Worm (Caenorhabditis elegans): Measurements from ENCODE around the gene ZK892.5.
A peak's percentile ranks its signal among the peaks of the same experiment; 100 is the strongest.

The ZK892.5 gene

DNA sequence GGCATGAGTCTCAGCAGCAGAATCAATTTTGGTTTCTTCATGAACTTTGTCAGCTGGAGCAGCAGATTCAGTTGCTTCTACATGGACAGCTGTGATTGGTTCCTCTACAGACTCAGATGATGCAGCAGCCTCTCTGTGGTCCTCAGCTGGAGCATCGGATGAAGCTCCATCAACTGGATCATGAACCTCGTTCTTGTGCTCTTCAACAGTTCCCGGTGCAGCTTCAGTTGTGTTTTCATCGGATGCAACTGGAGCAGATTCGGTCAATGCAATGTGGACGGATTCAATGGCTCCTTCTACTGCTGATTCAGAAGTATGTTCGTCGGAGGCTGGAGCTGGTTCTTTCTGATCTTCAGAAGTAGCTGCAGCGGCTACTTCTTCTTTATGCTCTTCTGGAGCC lies 6.4 kb downstream of the ZK892.5 start:
- TF ChIP-seq unc-62 (GFP tag; optimal IDR thresholded peaks at IDR 0.05 in 1 of 2): peak in 1 of 2 experiments; percentile 72
- no peak for TF ChIP-seq unc-62 (tag; optimal IDR thresholded peaks at IDR 0.05)
- TF ChIP-seq ctbp-1 (GFP tag; IDR thresholded peaks at IDR 0.05): no peak
- TF ChIP-seq attf-4 (tag; optimal IDR thresholded peaks at IDR 0.05): no peak
- no peak for TF ChIP-seq madf-5 (GFP tag; IDR thresholded peaks at IDR 0.05)

DNA sequence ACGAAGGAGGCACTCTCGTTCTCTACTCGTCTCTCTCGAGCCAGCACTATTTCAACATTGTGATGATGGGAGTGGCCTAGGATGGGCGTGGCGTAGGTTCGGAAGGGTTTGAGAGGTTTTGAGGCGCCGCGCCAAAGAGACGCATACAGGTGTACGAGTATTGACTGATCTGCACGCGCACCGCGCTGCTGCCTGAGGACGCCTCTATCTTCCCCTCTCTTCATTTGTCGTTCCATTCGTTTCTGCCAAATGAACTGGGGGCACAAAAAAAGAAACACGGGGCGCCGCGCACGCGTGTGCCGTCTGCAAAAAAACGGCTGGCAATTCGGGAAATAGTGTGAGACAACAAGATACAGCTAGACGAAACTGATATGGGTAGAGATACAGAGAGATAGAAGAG lies 8.0 kb downstream of the ZK892.5 start, which contains the start of gene lec-2:
TSS of gene lec-2 (minus strand) at position 171 of the 400 bp plus-strand sequence.
- no peak for TF ChIP-seq lin-39 (tag; optimal IDR thresholded peaks at IDR 0.05)
- no peak for TF ChIP-seq snpc-4 (tag; optimal IDR thresholded peaks at IDR 0.05)
- TF ChIP-seq madf-9 (GFP tag; conservative IDR thresholded peaks at IDR 0.05): no peak
- TF ChIP-seq daf-19 (GFP tag; conservative IDR thresholded peaks at IDR 0.05): no peak
- no peak for TF ChIP-seq nhr-41 (GFP tag; IDR thresholded peaks at IDR 0.05)
- TF ChIP-seq nhr-10 (tag; optimal IDR thresholded peaks at IDR 0.05): no peak
- no peak for TF ChIP-seq arid-1 (GFP tag; conservative IDR thresholded peaks at IDR 0.05)
- 0 out of 2 replicates have a peak, but pooled peaks have one; percentile 34 for TF ChIP-seq ceh-20 (GFP tag; IDR thresholded peaks at IDR 0.05)
- TF ChIP-seq mxl-2 (GFP tag; conservative IDR thresholded peaks at IDR 0.05): no peak
- no peak for TF ChIP-seq dpl-1 (GFP tag; optimal IDR thresholded peaks at IDR 0.05)
- no peak for TF ChIP-seq F37D6.2 (tag; optimal IDR thresholded peaks at IDR 0.05)
- no peak for TF ChIP-seq ztf-7 (tag; optimal IDR thresholded peaks at IDR 0.05)
- no peak for TF ChIP-seq lir-3 (tag; optimal IDR thresholded peaks at IDR 0.05)
- no peak for TF ChIP-seq ztf-11 (tag; optimal IDR thresholded peaks at IDR 0.05)
- TF ChIP-seq dmd-9 (GFP tag; IDR thresholded peaks at IDR 0.05): no peak
- TF ChIP-seq sdz-12 (GFP tag; optimal IDR thresholded peaks at IDR 0.05): no peak
- 0 out of 2 replicates have a peak, but pooled peaks have one; percentile 14 for TF ChIP-seq D1046.2 (GFP tag; IDR thresholded peaks at IDR 0.05)
- TF ChIP-seq dve-1 (tag; optimal IDR thresholded peaks at IDR 0.05; ENCODE audit: insufficient read depth): peak; percentile 10
- no peak for TF ChIP-seq nhr-111 (GFP tag; optimal IDR thresholded peaks at IDR 0.05)
- TF ChIP-seq R02D3.7 (tag; optimal IDR thresholded peaks at IDR 0.05): no peak
- no peak for TF ChIP-seq lin-15B (tag; optimal IDR thresholded peaks at IDR 0.05)
- TF ChIP-seq nhr-11 (tag; optimal IDR thresholded peaks at IDR 0.05): peak; percentile 65
- TF ChIP-seq dmd-6 (GFP tag; IDR thresholded peaks at IDR 0.05): peak; percentile 56
- TF ChIP-seq T26A8.4 (GFP tag; IDR thresholded peaks at IDR 0.05): no peak
- peak; percentile 55 for TF ChIP-seq hlh-11 (tag; optimal IDR thresholded peaks at IDR 0.05)
- no peak for TF ChIP-seq mdt-29 (GFP tag; IDR thresholded peaks at IDR 0.05)
- no peak for TF ChIP-seq F26F4.8 (GFP tag; conservative IDR thresholded peaks at IDR 0.05)
- TF ChIP-seq aha-1 (tag): peak; percentile 84
- TF ChIP-seq nhr-28 (tag; optimal IDR thresholded peaks at IDR 0.05): peak; percentile 42
- TF ChIP-seq mxl-3 (GFP tag; optimal IDR thresholded peaks at IDR 0.05): peak; percentile 91
- TF ChIP-seq ama-1 (optimal IDR thresholded peaks at IDR 0.05): no peak
- TF ChIP-seq lin-1 (GFP tag; IDR thresholded peaks at IDR 0.05): no peak
- no peak for TF ChIP-seq lin-38 (GFP tag; IDR thresholded peaks at IDR 0.05)
- TF ChIP-seq daf-8 (GFP tag; IDR thresholded peaks at IDR 0.05): no peak
- peak; percentile 15 for TF ChIP-seq egl-27 (tag; optimal IDR thresholded peaks at IDR 0.05)
- TF ChIP-seq hif-1 (tag; optimal IDR thresholded peaks at IDR 0.05): no peak
- peak; percentile 29 to 80 for TF ChIP-seq mdl-1 (tag; optimal IDR thresholded peaks at IDR 0.05)
- TF ChIP-seq pqm-1 (tag; optimal IDR thresholded peaks at IDR 0.05): no peak
- TF ChIP-seq gei-8 (GFP tag; optimal IDR thresholded peaks at IDR 0.05): peak; percentile 65
- TF ChIP-seq dmd-8 (GFP tag; IDR thresholded peaks at IDR 0.05): 0 out of 2 replicates have a peak, but pooled peaks have one; percentile 21
- peak; percentile 11 for TF ChIP-seq mep-1 (tag; optimal IDR thresholded peaks at IDR 0.05)
- TF ChIP-seq set-16 (GFP tag; IDR thresholded peaks at IDR 0.05): peak; percentile 63
- 0 out of 2 replicates have a peak, but pooled peaks have one; percentile 22 for TF ChIP-seq php-3 (GFP tag; IDR thresholded peaks at IDR 0.05)
- no peak for TF ChIP-seq zfp-3 (GFP tag; conservative IDR thresholded peaks at IDR 0.05)
- TF ChIP-seq skn-1 (tag; optimal IDR thresholded peaks at IDR 0.05): no peak
- TF ChIP-seq ceh-62 (tag; optimal IDR thresholded peaks at IDR 0.05): no peak
- TF ChIP-seq tra-1 (GFP tag; IDR thresholded peaks at IDR 0.05): 0 out of 2 replicates have a peak, but pooled peaks have one; percentile 43

All from whole organism, L4 larva.